Fruit fly (Drosophila melanogaster) ovary, adult (tissue): ENCODE results near the gene Tctp.
A peak's percentile ranks its signal among the peaks of the same experiment; 100 is the strongest.

Source experiments
- CG17801 ChIP-seq: fragments of 200-800 bp; optimal IDR thresholded peaks from 2 replicates; lab custom pipeline; 2019; ENCODE audit warnings: missing biosample characterization, mild to moderate bottlenecking, missing genetic modification characterization, moderate library complexity; ENCODE audit not compliant: partially characterized antibody

Tctp gene

DNA sequence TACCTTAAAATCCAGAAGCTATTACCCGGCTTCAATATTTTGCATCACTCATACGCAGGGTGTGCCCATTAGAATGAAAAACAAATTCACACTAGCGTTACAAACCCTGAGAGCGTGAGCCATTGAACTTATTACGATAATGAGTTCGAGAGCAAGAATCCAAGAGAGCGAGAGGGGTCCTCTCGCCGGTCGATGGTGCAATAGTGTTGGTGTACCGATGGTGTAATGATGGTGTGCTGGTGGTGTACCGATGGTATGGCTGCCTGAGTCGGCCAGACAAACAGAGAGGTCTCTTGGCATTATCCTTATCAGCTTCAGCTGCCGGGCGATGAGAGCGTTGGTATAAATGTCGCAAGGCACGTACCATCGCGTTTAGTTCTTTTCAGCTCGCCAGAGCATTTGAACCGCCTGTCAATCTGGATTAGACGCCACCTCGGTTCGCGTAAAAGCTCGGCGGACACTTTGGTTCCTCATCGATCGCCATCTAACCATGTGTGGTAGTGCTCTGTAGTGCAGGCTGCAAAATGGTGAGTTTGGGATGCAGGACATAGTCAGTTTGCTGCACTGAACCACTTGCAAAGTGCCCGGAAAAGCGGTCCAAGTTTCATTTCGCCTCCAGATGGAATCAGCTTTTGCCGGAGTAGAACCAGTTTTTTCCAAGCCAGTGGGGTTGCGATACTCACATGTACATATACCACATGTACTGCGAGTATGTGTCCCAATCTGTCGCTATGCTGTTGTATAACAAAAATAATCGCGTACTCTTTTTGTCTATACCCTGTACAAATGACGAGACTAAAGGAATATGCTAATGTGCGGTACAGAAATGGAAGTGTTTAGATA, 9.8 kb upstream of the Tctp start:
- TF ChIP-seq CG17801 (GFP tag; lab: Kevin White, UChicago), result no peak

DNA sequence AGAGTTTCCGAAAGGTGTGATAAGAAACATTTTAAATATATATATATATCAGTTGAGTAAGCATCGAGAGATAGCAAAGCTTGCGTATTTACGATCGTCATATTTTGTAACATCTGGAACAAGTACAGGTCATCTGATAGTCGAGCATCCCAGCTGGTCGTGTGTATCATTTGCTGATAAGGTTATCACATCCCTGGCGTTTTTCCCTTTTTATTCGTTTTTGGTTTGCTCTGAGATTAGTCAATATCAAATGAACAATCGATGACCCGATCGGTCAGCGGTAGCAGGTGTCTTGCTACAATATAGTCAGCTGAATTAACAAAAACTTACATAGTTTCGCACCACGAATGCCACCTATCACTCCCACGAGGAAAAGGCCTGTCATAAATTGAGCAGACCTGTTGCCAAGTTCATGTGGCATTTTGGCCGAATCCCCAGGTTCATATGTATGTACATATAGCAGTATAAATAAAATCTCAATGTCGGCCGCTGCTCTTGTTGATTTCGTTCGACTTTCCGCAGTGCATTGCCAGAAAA, 9.1 kb upstream of the Tctp start:
- no peak for TF ChIP-seq CG17801 (GFP tag; lab: Kevin White, UChicago)

DNA sequence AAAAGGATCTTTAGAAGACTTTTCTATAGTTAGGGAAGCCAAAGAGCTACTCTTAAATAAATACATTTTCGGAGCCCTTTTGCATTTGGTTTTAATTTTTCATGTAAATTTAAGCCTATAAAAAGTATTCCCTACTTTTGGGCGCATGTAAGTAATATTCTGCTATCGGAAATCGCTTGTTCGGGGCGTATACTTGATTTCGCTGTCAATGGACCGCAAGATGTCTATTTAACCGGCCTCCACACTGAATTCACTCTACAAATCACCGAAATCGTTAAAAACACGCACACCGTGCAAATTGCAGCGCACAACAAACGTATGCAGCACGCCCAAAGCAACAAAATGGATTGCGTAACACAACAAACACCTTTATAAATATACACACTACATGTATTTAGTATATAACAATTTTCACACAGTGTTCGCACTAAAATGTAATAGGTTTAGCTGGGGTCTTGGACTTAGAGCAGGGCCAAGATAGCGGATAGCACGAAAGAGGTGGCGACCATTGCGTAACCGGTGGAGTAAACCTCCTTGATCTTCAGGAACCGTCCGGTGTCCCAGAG, 1.2 kb upstream of the Tctp start:
- TF ChIP-seq CG17801 (GFP tag; lab: Kevin White, UChicago), result peak; percentile 1

DNA sequence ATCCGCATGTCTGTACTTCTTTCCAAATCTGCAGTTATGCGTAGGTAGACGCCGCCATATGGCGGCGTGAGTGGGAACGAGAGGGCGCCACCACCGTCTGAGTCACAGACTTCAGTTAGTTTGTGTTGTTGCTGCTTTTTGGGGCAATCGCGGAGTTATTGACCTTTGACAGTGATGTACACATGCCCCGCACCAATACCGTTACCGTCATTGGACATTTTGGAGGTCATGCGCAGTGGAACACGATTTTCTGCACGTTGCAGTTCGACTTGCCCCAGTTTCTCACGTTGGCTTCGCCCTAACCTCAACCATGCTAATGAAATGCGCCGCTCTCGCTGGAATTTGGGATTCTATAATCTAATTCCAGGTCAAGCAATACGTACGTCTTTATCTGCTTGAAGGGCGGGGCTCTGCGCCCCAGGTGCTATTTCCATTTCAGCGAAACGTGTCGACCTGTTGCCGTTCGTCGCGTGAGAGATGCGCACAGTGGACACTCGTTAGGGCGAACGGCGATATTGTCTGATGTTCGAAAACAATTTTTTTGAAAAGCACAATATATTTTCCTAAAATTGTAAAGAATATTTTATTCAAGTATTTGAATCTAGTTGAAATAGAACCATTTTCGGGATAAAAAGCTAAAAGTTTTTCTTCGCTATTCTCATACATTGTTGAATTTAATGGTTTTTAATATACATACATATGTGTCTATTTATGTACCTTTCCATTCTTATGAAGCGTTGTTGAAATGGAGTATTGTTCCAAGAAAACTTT, 1.4 kb downstream of the Tctp start:
- peak; percentile 65 for TF ChIP-seq CG17801 (GFP tag; lab: Kevin White, UChicago)

DNA sequence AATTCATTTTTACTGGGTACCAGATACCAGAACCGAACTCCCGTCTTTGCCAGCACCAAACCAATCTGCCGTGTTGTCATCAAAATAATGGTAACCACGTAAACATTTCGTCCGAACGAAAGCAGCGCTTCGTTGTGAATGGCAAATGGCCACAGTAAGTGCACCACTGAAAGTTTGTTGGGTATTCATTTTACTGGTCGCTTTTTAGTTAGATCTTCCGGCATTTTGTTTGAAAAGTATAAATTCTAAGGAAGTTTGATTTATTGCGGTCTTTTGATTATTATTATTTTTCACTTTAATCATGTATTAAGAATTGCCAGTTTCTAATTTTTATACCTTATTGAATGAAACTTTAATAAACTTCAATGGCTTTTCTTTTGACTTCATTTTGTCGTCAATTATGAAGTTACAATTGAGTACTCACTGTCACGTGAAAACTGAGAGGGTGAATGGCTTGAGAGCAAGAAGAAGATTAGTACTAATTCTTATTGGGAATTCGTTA, 4.5 kb downstream of the Tctp start, which contains the start of gene ZnT86D:
ZnT86D (minus strand) TSS at position 91 of the 502 bp plus-strand sequence.
- peak; percentile 82 for TF ChIP-seq CG17801 (GFP tag; lab: Kevin White, UChicago)

DNA sequence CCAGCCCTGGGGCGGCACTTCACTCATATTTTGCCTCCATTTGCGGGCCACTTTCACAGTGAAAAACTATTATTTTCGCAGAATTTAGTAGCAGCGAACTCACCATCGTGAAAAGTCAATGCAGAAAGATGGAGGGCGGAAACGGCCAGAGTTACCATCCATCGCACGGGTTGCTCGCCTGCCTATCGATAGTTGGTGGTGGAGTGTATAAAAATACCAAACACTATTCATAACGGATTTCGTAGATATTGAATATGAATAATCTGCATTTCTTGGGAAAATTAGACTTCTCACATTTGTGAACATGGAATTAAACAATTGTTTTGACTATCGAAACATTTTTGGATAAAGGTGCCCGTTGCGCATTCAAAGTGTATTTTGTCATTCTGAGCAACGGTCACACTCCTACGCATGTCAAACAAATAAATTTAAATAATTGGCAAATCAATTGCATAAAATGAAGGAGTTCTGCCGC, 6.1 kb downstream of the Tctp start, which contains the start of the genes RpS25 and CG4820:
RpS25 (minus strand) TSS at position 132 of the 475 bp plus-strand sequence.
CG4820 (plus strand) TSS at position 380 of the 475 bp plus-strand sequence.
- peak; percentile 94 for TF ChIP-seq CG17801 (GFP tag; lab: Kevin White, UChicago)

DNA sequence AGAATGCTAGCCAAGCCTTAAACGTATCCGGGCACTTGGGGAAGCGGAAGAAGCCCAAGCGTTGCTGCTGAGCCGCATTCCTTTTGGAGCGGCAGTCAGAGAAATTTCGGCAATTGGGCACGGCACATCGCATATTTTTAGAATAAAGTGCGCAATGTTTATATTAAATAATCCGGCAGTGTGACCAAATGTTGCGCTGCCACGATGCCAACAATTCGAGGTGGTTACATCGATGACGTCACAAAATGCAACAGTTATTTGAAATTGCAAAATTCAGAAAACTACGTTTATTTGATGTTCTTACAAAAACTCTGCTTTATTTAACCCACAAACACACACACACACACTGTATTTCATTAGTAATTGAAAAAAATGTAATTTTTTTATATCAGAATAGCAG, 9.8 kb downstream of the Tctp start, which contains the start of gene CG6689:
CG6689 (minus strand) TSS at position 182 of the 400 bp plus-strand sequence.
- no peak for TF ChIP-seq CG17801 (GFP tag; lab: Kevin White, UChicago)

DNA sequence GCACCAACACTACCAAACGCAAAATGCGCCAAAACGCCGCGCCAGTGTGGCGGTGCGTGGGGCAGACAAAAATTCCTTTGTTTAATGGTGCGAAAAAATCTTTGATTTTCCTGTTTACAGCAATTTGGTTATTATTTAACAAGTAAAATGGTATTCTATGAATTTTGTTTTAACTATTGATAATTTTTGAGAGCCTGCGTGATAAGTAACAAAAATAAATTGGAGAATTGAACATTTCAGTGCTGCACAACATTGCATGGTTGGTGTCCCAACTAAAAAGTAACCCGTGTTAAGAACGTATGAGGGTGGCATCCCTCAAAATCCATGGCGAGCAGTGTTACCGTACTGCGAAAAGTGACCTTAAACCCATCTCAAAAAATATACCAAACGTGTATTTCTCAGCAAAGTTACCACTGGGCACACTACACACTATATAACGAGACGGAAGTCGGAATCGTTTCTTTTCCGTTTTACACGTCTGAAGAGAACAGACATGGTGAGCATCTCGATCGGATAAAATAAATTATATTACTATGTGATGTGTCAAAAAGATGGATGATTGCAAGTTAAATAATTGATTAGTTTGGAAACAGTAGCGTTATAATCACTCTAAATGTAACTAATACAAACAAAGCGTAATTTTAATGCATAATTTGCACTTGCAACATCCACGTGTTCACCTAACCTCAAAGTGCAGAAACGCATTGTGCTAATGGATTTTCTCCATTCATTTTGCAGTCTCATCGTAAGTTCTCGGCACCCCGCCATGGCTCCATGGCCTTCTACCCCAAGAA, 11.6 kb downstream of the Tctp start, which contains the start of the genes CG6693 and RpL3:
CG6693 (minus strand) TSS at position 203 of the 794 bp plus-strand sequence.
RpL3 (plus strand) TSS at position 458 of the 794 bp plus-strand sequence.
- peak; percentile 84 for TF ChIP-seq CG17801 (GFP tag; lab: Kevin White, UChicago)

DNA sequence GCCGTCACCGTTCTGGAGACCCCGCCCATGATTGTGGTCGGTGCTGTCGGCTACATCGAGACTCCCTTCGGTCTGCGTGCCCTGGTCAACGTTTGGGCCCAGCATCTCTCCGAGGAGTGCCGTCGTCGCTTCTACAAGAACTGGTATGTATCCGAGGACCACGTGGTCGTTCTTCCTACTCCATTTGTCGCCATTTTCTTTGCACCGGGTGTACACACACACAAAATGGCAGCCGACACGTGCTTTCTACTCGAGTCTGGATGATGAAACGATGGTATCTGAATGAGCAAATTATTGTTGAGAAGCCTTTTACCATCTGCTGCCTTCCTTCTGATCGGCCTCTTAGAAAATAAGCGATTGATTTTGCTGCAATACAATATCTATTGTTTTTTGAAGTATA, 12.5 kb downstream of the Tctp start:
- no peak for TF ChIP-seq CG17801 (GFP tag; lab: Kevin White, UChicago)

DNA sequence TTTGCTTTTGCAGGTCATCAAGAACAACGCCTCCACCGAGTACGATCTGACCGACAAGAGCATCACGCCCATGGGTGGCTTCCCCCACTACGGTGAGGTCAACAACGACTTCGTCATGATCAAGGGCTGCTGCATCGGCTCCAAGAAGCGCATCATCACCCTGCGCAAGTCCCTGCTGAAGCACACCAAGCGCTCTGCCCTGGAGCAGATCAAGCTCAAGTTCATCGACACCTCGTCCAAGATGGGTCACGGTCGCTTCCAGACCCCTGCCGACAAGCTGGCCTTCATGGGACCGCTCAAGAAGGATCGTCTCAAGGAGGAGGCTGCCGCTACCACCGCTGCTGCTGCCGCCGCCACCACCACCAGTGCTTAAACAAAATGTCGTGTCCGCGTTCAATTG, 14.4 kb downstream of the Tctp start:
- TF ChIP-seq CG17801 (GFP tag; lab: Kevin White, UChicago), result no peak

DNA sequence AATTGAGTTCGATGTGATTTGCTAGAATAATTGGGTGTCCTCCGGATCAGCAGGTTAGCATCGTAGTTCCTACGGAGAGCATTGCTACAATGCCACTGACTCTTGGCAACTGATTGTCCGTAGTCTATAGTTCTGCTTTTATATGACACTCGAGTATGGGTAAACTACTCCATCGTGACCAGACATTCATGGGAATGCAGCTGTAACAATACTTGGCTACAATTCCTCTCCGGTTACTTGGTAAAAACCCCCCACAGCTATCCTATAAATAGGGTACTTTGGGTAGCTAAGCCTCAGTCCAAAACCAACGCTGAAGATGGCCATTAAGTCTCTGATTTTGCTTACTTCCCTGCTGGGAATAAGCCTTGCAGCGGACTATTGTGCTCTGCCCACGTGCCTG, 15.2 kb downstream of the Tctp start, which contains the start of gene scpr-C:
scpr-C (plus strand) TSS at position 301 of the 400 bp plus-strand sequence.
- no peak for TF ChIP-seq CG17801 (GFP tag; lab: Kevin White, UChicago)

DNA sequence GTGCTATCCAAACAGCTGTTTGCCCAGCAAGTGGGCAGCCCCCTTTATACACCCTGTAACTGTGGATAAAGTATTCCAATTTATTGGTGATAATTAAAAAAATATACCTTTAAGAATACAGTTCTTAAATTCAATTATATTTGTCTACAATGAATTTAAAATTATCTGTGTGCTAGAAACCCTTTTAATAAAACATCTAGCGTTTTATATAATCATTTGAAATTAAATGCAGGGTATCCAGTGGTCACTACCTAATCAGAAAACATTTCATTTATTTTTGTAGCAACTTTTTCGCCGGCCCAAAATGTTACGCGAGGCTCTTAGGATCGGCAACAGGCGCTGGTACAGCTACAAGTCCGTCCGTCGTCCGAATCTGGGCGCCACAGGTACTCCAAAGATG, 16.4 kb downstream of the Tctp start, which contains the start of gene CG17726:
CG17726 (plus strand) TSS at position 267 of the 400 bp plus-strand sequence.
- TF ChIP-seq CG17801 (GFP tag; lab: Kevin White, UChicago), result peak; percentile 98

DNA sequence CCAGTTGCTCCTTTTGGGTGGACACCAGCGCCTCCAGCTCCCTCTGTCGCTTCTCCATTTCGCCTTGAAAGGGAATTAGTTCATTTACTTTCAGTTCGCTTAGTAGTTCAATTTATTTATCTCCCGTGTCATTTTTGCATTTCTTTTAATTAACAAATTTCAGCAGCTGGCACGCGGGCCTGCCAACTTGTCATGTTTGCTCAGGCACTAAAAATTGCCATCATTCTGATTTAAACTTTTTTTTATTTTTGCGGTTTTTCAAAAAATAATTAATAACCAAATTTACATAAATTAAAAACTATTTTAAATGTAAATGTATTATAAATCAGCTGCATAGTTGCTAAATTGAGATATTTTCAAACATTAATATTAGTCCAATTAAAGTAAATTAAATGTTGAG, 20.3 kb downstream of the Tctp start, which contains the start of gene GCC88:
GCC88 (minus strand) TSS at position 209 of the 400 bp plus-strand sequence.
- TF ChIP-seq CG17801 (GFP tag; lab: Kevin White, UChicago), result no peak
